Worm (Caenorhabditis elegans) whole organism, mixed stage, embryonic: ENCODE measurements around the gene fbxa-114.

Experiments used
- M03D4.4 ChIP-seq: sonication (generic microtip); optimal IDR thresholded peaks from 2 replicates; lab custom pipeline; 2017; ENCODE audit warnings: mild to moderate bottlenecking, missing genetic modification characterization, missing compliant biosample characterization
- bed-3 ChIP-seq: fragments of 200-800 bp; sonication (Bioruptor generic); optimal IDR thresholded peaks from 3 replicates; lab custom pipeline; 2018; ENCODE audit warnings: mild to moderate bottlenecking, missing genetic modification characterization, moderate library complexity, missing compliant biosample characterization
- blmp-1 ChIP-seq: fragments of 150-350 bp; optimal IDR thresholded peaks from 2 replicates; lab custom pipeline; 2014; ENCODE audit warnings: missing biosample characterization, missing genetic modification characterization
- ceh-39 ChIP-seq: fragments of 150-350 bp; optimal IDR thresholded peaks from 2 replicates; lab custom pipeline; 2014; ENCODE audit warnings: missing biosample characterization, missing genetic modification characterization
- ces-1 ChIP-seq: fragments of 150-350 bp; optimal IDR thresholded peaks from 2 replicates; lab custom pipeline; 2014; ENCODE audit warnings: missing biosample characterization, missing genetic modification reagents, missing genetic modification characterization
- cnd-1 ChIP-seq: fragments of 200-800 bp; sonication (Bioruptor generic); optimal IDR thresholded peaks from 2 replicates; lab custom pipeline; 2018; ENCODE audit warnings: mild to moderate bottlenecking, missing genetic modification characterization, missing compliant biosample characterization
- drap-1 ChIP-seq: fragments of 200-800 bp; sonication (Bioruptor generic); optimal IDR thresholded peaks from 3 replicates; lab custom pipeline; 2018; ENCODE audit warnings: mild to moderate bottlenecking, missing genetic modification characterization, missing compliant biosample characterization
- elt-1 ChIP-seq: sonication (generic microtip); optimal IDR thresholded peaks from 2 replicates; lab custom pipeline; 2017; ENCODE audit warnings: missing genetic modification characterization, mild to moderate bottlenecking, missing compliant biosample characterization, antibody characterized with exemption, moderate library complexity, borderline replicate concordance; ENCODE audit not compliant: insufficient read depth
- elt-3 ChIP-seq: fragments of 150-350 bp; optimal IDR thresholded peaks from 2 replicates; lab custom pipeline; 2014; ENCODE audit warnings: missing biosample characterization, missing genetic modification characterization
- ham-2 ChIP-seq: fragments of 200-800 bp; sonication (Bioruptor generic); optimal IDR thresholded peaks from 2 replicates; lab custom pipeline; 2018; ENCODE audit warnings: mild to moderate bottlenecking, missing genetic modification characterization, missing compliant biosample characterization
- hlh-1 ChIP-seq: fragments of 150-350 bp; optimal IDR thresholded peaks from 2 replicates; lab custom pipeline; 2014; ENCODE audit warnings: missing biosample characterization, missing genetic modification reagents, missing genetic modification characterization
- lin-13 ChIP-seq: fragments of 150-350 bp; optimal IDR thresholded peaks from 2 replicates; lab custom pipeline; 2014; ENCODE audit warnings: missing biosample characterization, missing genetic modification characterization
- lin-32 ChIP-seq: fragments of 200-800 bp; sonication (Bioruptor generic); optimal IDR thresholded peaks from 2 replicates; lab custom pipeline; 2018; ENCODE audit warnings: mild to moderate bottlenecking, missing genetic modification characterization, missing compliant biosample characterization
- lsy-2 ChIP-seq: fragments of 150-350 bp; optimal IDR thresholded peaks from 2 replicates; lab custom pipeline; 2014; ENCODE audit warnings: missing biosample characterization, missing genetic modification characterization
- mab-5 ChIP-seq: fragments of 150-350 bp; optimal IDR thresholded peaks from 2 replicates; lab custom pipeline; 2014; ENCODE audit warnings: missing biosample characterization, missing genetic modification characterization
- mep-1 ChIP-seq: fragments of 150-350 bp; optimal IDR thresholded peaks from 2 replicates; lab custom pipeline; 2017; ENCODE audit warnings: missing biosample characterization, missing genetic modification reagents, missing genetic modification characterization, inconsistent platforms
- mls-2 ChIP-seq: sonication (generic microtip); optimal IDR thresholded peaks from 2 replicates; lab custom pipeline; 2016; ENCODE audit warnings: mild to moderate bottlenecking, missing genetic modification characterization, moderate library complexity, missing compliant biosample characterization
- nhr-12 ChIP-seq: fragments of 150-350 bp; optimal IDR thresholded peaks from 2 replicates; lab custom pipeline; 2014; ENCODE audit warnings: missing biosample characterization, missing genetic modification characterization
- nhr-2 ChIP-seq: fragments of 150-350 bp; optimal IDR thresholded peaks from 2 replicates; lab custom pipeline; 2014; ENCODE audit warnings: missing biosample characterization, missing genetic modification characterization
- nhr-28 ChIP-seq: fragments of 150-350 bp; optimal IDR thresholded peaks from 2 replicates; lab custom pipeline; 2014; ENCODE audit warnings: missing biosample characterization, missing genetic modification characterization
- pha-4 ChIP-seq: fragments of 150-350 bp; optimal IDR thresholded peaks from 2 replicates; lab custom pipeline; 2018; ENCODE audit warnings: missing biosample characterization, missing genetic modification reagents, missing genetic modification characterization
- sem-2 ChIP-seq: fragments of 200-800 bp; sonication (Bioruptor generic); optimal IDR thresholded peaks from 2 replicates; lab custom pipeline; 2018; ENCODE audit warnings: mild to moderate bottlenecking, missing genetic modification characterization, missing compliant biosample characterization
- snpc-4 ChIP-seq: fragments of 150-350 bp; optimal IDR thresholded peaks from 2 replicates; lab custom pipeline; 2014; ENCODE audit warnings: missing biosample characterization, missing genetic modification characterization
- sptf-1 ChIP-seq: sonication (generic microtip); optimal IDR thresholded peaks from 2 replicates; lab custom pipeline; 2017; ENCODE audit warnings: mild to moderate bottlenecking, missing genetic modification characterization, moderate library complexity, missing compliant biosample characterization
- tbx-8 ChIP-seq: fragments of 200-800 bp; sonication (Bioruptor generic); optimal IDR thresholded peaks from 2 replicates; lab custom pipeline; 2018; ENCODE audit warnings: mild to moderate bottlenecking, missing genetic modification characterization, moderate library complexity, missing compliant biosample characterization
- unc-120 ChIP-seq: sonication (generic microtip); optimal IDR thresholded peaks from 2 replicates; lab custom pipeline; 2017; ENCODE audit warnings: missing genetic modification characterization, missing compliant biosample characterization; ENCODE audit not compliant: poor library complexity, severe bottlenecking
- unc-62 ChIP-seq: fragments of 150-350 bp; optimal IDR thresholded peaks from 2 replicates; lab custom pipeline; 2014; ENCODE audit warnings: missing biosample characterization, missing genetic modification reagents, missing genetic modification characterization
- zip-8 ChIP-seq: fragments of 150-350 bp; optimal IDR thresholded peaks from 2 replicates; lab custom pipeline; 2014; ENCODE audit warnings: missing biosample characterization, missing genetic modification characterization
- ztf-11 ChIP-seq: fragments of 150-350 bp; optimal IDR thresholded peaks from 2 replicates; lab custom pipeline; 2014; ENCODE audit warnings: missing biosample characterization, missing genetic modification characterization

fbxa-114 gene

DNA sequence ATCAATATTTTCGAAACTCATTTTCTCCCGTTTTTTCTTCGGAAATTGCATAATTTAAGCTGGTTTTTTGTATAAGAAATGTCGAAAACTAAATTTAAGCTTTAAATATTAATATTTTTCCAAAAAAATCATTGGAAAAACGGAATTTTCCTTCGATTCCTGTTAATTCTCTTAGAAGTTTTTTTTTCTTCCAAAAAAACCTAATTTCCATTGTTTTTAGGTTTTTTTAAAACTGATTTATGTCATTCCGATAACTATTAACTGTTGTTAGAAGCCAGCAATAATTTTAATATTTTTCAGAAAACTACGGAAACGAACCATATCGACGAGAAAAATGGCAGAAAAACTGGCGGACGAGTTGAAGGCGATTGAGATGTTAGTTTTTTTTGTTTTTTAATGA, at the start of gene fbxa-114:
Gene fbxa-114, plus strand, starts transcription at position 301 of the 400 bp plus-strand sequence.
- TF ChIP-seq sem-2 (no peak), mep-1 (no peak), lsy-2 (tag; lab: Kevin White, UChicago) (peak; percentile 6), pha-4 (no peak)

DNA sequence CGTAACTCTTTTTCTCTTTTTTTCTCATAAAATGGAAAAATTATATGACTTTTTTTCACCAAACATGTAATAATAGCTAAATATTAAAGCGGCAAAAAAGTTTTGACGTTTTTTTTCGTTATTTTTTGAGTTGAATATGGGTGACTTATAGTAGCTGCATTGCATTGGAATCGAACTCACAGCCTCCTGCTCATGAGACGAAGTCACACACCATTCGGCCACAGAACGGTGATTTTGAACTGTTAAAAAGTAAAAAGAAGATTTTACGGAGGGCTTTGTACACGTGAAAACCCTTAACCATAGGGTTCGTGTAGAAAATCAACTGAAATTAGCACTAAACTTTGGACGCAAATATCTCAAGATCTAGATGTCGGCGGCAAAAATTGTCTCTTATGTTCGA, 49.6 kb upstream of the fbxa-114 start:
- TF ChIP-seq tbx-8 (GFP tag; lab: Kevin White, UChicago) (no peak), pha-4 (no peak), M03D4.4 (tag; lab: Kevin White, UChicago) (no peak), mep-1 (no peak), sptf-1 (tag; lab: Kevin White, UChicago) (no peak), snpc-4 (tag; lab: Kevin White, UChicago) (no peak), unc-62 (GFP tag; lab: Kevin White, UChicago) (no peak), elt-3 (tag; lab: Kevin White, UChicago) (no peak), ztf-11 (tag; lab: Kevin White, UChicago) (no peak), lsy-2 (tag; lab: Kevin White, UChicago) (no peak), unc-120 (tag; lab: Kevin White, UChicago) (no peak), ham-2 (GFP tag; lab: Kevin White, UChicago) (no peak)

DNA sequence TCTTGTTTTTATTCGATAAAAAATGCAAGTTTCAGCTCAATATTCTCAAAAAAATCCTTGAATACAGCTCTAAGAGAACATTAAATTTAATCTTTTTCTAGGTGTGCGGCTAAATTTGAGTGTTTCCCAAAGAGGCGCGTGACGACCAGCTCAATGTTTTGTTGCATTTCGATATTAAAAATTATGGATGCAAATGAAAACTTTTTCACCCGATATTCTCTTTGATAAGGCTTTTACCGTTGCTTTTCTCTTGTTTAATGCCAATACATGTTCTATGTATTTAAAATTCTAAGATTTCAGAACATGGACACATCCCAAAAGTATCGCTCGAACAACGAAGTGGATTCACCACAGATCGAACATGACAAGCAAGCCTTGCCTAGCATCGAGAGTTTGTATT, 43.2 kb upstream of the fbxa-114 start, which contains the start of gene F19B2.6:
Gene F19B2.6, plus strand, starts transcription at position 301 of the 400 bp plus-strand sequence.
- TF ChIP-seq bed-3 (GFP tag; lab: Kevin White, UChicago) (no peak), nhr-12 (tag; lab: Kevin White, UChicago) (no peak), ceh-39 (tag; lab: Kevin White, UChicago) (no peak), mab-5 (no peak), ztf-11 (tag; lab: Kevin White, UChicago) (no peak), elt-1 (tag; lab: Kevin White, UChicago) (no peak), lin-32 (GFP tag; lab: Kevin White, UChicago) (no peak), blmp-1 (tag; lab: Kevin White, UChicago) (no peak), mep-1 (no peak), hlh-1 (tag; lab: Kevin White, UChicago) (no peak), drap-1 (GFP tag; lab: Kevin White, UChicago) (no peak), unc-120 (tag; lab: Kevin White, UChicago) (no peak), unc-62 (GFP tag; lab: Kevin White, UChicago) (no peak), ces-1 (GFP tag; lab: Kevin White, UChicago) (no peak)

DNA sequence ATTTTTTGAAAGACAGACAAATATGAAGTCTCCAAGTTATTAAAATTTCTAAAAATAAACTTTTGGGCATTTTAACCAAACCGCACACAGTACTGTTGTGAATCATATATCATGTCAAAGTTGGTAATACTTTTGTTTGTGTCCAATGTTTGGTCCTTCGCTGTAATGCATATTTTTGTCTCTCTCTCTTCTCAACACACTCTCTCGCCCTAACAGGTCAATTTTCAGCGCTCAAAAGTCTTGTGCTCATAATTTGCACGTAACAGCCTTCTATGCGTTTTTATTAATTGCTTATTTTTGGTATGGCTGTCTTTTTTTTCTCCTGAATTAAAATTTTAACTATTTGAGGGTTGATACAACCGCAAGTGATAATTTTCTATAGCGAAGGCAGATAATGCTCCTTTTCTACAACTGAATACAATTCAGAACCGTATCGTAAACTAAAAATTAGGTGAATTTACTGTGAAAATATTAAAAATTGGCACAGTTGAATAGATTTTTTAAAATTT, 39.6 kb upstream of the fbxa-114 start:
- TF ChIP-seq mep-1 (no peak), lin-13 (tag; lab: Kevin White, UChicago) (no peak), unc-120 (tag; lab: Kevin White, UChicago) (no peak), nhr-2 (tag; lab: Kevin White, UChicago) (no peak), elt-1 (tag; lab: Kevin White, UChicago) (no peak), drap-1 (GFP tag; lab: Kevin White, UChicago) (no peak), nhr-12 (tag; lab: Kevin White, UChicago) (no peak), cnd-1 (tag; lab: Kevin White, UChicago) (no peak), mab-5 (no peak), ceh-39 (tag; lab: Kevin White, UChicago) (no peak), mls-2 (tag; lab: Kevin White, UChicago) (no peak), snpc-4 (tag; lab: Kevin White, UChicago) (no peak)

DNA sequence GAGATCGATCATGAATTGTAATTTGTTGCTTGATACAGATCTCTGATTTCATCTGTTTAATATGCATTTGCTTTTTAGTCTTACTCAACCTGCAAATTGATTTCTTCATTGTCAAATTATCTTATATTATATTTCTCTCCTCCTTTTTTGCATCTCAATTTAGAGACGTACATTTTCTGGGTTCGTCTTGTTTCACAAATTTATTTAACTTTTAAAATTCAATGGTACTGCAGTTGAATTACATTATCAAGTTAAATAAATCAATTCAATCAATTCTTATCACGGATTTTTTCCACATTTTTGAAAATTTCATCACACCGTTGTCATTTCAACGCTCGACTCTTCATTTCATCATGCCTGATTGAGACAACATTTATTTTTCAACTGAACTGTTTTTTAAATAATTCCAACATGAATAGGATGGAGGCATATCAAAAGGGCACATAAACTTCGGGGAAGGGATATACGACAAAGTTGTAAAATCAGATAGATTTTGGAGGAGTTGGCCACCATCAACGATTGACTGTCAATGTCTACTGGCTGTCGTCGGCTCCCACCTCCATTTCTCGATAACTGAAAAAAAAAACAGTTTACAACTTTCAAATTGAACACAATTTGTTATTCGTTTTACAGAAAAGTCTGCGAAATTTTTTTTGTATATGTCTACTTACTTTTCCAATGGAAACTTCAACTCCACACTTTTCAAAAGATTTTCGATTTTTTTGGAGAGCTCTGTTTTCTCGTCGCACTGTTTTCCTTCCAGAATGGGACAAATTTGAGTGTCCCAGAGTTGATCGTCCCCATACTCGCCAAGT, 38.9 kb upstream of the fbxa-114 start:
- TF ChIP-seq bed-3 (GFP tag; lab: Kevin White, UChicago) (no peak), M03D4.4 (tag; lab: Kevin White, UChicago) (no peak), hlh-1 (tag; lab: Kevin White, UChicago) (no peak), zip-8 (tag; lab: Kevin White, UChicago) (no peak), lin-32 (GFP tag; lab: Kevin White, UChicago) (no peak), nhr-12 (tag; lab: Kevin White, UChicago) (no peak), sem-2 (no peak), nhr-28 (tag; lab: Kevin White, UChicago) (no peak)
